Fruit fly (Drosophila melanogaster) whole organism: ENCODE data around the gene chinmo.

Experiments
- CG8478 ChIP-seq: fragments of >200 bp; optimal IDR thresholded peaks from 2 replicates; lab custom pipeline; 2018; ENCODE audit warnings: inconsistent platforms
- Dll ChIP-seq: fragments of >200 bp; optimal IDR thresholded peaks from 2 replicates; lab custom pipeline; 2017
- EcR ChIP-seq, 2 experiments: fragments of >200 bp; optimal IDR thresholded peaks; 2 replicates each; lab custom pipeline; 2017; ENCODE audit warnings: missing biosample characterization in 2 of 2, missing genetic modification characterization in 2 of 2, missing genetic modification reagents in 2 of 2
- pan ChIP-seq: fragments of >200 bp; optimal IDR thresholded peaks from 2 replicates; lab custom pipeline; 2017
- psq ChIP-seq: fragments of >200 bp; optimal IDR thresholded peaks from 2 replicates; lab custom pipeline; 2017
- usp ChIP-seq: fragments of >200 bp; optimal IDR thresholded peaks from 2 replicates; lab custom pipeline; 2017; ENCODE audit warnings: missing biosample characterization, missing genetic modification characterization, mixed read lengths

The chinmo gene

dm6 chr2L:1672111-1672718 lies 21.2 kb downstream of the chinmo start:
- TF ChIP-seq pan (lab: Kevin White, UChicago) (no peak), EcR (GFP tag; optimal IDR thresholded peaks at IDR 0.05; lab: Kevin White, UChicago) (no peak), Dll (no peak), CG8478 (no peak), psq (no peak), usp (GFP tag; lab: Kevin White, UChicago) (no peak)

DNA sequence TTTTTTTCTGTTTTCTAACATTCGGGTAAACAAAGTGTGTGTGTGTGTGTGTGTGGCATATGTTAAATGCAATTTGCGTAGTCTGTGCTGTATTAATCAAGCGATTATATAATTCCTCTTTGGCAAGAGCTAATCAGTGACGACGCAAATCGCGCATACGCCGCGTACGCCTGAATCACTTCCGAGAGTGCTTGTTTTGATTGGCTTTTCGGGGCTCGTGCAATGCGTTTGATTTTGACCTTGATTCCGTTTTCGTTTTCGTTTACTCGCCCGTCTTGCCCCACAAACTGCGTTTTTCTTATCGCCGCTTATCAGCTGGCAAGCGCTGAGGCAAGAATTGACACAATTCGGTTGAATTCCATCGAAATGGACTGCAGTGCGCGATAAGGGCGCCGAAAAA lies 41.8 kb downstream of the chinmo start:
- TF ChIP-seq usp (GFP tag; lab: Kevin White, UChicago) (no peak), Dll (no peak), pan (lab: Kevin White, UChicago) (no peak), EcR (GFP tag; optimal IDR thresholded peaks at IDR 0.05; lab: Kevin White, UChicago) (no peak), CG8478 (no peak), psq (no peak)

DNA sequence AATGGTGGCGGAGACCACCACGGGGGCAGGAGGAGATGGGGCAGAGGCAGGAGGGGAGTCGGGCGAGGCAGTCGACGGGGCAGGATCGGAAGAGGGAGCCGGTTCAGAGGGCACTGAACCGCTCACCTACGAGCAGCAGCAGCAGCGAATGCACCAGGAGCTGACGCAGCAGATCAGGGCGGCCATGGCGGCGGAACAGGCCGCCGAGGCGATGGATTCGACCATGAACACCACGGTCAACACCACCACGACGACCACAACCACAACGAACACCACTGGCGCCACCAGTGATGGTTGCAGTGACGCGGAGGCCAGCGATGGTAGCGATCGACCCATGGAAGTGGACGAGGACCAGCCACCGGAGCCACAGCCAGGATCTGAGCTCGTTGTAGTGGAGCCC lies 45.2 kb downstream of the chinmo start:
- TF ChIP-seq pan (lab: Kevin White, UChicago) (no peak), psq (no peak), Dll (no peak), usp (GFP tag; lab: Kevin White, UChicago) (no peak), CG8478 (no peak), EcR (GFP tag; optimal IDR thresholded peaks at IDR 0.05; lab: Kevin White, UChicago) (no peak)

- TF ChIP-seq CG8478 (no peak), usp (GFP tag; lab: Kevin White, UChicago) (no peak), psq (no peak), pan (lab: Kevin White, UChicago) (no peak), Dll (no peak), EcR (GFP tag; optimal IDR thresholded peaks at IDR 0.05; lab: Kevin White, UChicago) (no peak)
Measured at dm6 chr2L:1704746-1705145, 53.7 kb downstream of the chinmo start, which contains the start of gene cpb. Gene cpb (plus strand): TSS chr2L:1704902.

DNA sequence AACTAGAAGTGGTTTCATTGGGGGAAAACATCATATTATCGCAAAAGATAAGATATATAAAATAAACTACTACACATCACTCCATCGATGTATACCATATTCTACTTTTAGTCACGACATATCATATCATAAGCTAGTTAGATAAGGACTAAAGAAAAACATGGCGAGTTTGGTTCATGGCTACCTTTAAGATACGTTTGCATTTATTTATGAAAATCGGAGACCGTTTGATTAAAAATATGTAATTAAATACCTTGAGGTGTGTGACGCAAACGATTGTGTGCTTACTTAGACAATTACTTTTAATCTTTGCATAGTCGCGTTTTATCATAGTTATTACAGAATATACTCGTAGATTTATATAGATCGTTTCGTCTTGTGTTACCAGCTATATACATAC lies 55.9 kb downstream of the chinmo start:
- TF ChIP-seq Dll (no peak), psq (no peak), EcR (GFP tag; optimal IDR thresholded peaks at IDR 0.05; lab: Kevin White, UChicago) (no peak), pan (lab: Kevin White, UChicago) (no peak), CG8478 (no peak), usp (GFP tag; lab: Kevin White, UChicago) (no peak)

DNA sequence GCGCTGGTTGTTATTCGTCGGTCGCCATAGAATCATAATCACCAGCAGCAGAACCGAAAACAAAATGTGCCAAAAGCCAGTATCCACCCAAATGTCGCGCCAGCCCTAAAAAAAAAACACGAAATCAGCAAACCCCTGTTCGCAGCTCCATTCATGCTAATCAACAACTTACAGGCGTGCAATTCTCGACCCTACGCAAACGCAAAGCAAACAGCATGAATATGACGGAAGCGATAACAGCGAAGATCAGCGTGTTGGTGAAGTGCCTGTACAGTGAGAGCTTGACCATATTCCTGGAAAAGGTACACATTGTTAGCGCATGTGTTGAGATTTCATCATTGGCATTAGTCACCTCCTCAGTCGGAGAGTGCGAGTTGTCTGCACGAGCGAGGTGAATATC lies 57.1 kb downstream of the chinmo start:
- TF ChIP-seq EcR (GFP tag; optimal IDR thresholded peaks at IDR 0.05; lab: Kevin White, UChicago): no peak
- no peak for TF ChIP-seq psq
- TF ChIP-seq usp (GFP tag; lab: Kevin White, UChicago): no peak
- no peak for TF ChIP-seq pan (lab: Kevin White, UChicago)
- TF ChIP-seq Dll: no peak
- no peak for TF ChIP-seq CG8478

DNA sequence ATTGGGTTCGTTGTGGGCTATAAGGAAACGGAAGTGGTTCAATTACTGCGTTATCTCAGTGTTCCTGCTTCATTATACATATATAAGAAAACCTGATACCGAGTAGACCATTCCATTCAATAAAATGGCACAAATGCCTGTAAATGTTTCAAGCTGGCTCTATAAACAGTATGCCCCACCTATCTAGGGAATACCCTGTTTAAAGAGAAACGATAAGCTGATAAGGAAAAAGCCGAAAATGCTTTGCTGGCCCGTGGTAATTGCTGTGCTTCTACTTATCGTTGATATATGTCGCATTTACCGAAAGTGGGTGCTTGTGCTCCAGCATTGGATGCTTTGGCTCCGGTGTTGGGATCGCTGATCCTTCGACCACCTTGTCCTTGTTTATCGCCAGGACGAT lies 58.3 kb downstream of the chinmo start:
- no peak for TF ChIP-seq usp (GFP tag; lab: Kevin White, UChicago)
- no peak for TF ChIP-seq EcR (GFP tag; optimal IDR thresholded peaks at IDR 0.05; lab: Kevin White, UChicago)
- no peak for TF ChIP-seq psq
- no peak for TF ChIP-seq CG8478

DNA sequence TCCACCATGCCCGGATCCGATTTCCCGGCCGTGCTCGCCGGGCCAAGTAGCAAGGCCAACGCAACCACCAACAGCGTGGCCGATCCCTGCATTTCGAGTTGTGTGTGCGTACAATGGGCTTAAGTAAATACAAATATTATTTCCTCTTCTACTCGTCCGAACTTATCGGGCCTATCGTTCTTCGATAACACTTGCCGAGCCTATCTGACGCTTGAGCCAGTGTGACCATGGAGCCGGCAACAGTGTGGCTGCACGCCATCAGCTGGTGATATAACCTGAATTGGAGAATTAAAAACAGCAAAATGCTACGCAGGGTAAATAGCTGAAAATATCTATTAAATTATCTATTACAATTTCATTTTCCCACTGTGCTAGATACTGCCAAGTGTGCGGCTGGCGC lies 59.2 kb downstream of the chinmo start, which contains the start of the genes CG17660 and mRpL48:
Gene CG17660, minus strand, starts transcription at position 198 of the 400 bp plus-strand sequence.
Gene mRpL48, plus strand, starts transcription at position 239 of the 400 bp plus-strand sequence.
- TF ChIP-seq CG8478 (no peak), pan (lab: Kevin White, UChicago) (no peak), usp (GFP tag; lab: Kevin White, UChicago) (no peak), psq (no peak)

DNA sequence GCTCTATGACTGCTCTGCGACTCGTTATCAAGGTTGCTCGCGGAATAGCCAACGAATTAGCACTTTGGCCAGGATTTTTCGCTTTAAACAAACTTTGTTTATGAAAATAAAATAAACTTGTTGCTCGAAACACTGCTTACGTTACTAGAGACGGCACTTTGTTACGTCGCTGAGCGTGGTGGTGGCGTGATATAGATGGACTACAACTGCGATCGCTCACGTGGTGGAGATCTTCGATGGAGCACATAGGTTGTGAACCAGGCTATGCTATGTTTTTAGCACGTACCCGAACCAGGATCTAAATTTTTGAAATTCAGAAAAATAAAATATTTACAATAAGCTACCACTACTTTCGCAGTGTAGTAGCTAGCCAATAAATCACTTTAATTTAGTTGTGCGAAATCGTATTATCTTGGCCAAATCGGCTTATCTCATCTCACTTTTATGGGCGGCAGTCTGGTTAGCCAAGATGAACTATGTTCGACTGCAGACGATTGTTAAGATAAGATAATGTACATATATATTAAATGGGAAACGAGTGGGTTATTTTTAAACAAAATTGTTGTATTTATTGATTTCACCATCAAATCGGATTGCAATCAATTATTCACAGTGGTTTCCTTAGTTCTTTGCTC lies 64.8 kb downstream of the chinmo start, which contains the start of gene frtz:
Gene frtz, minus strand, starts transcription at position 153 of the 635 bp plus-strand sequence.
- no peak for TF ChIP-seq pan (lab: Kevin White, UChicago)
- TF ChIP-seq Dll: no peak
- TF ChIP-seq usp (GFP tag; lab: Kevin White, UChicago): no peak
- no peak for TF ChIP-seq CG8478
- TF ChIP-seq psq: no peak
- TF ChIP-seq EcR (GFP tag; optimal IDR thresholded peaks at IDR 0.05; lab: Kevin White, UChicago): no peak

DNA sequence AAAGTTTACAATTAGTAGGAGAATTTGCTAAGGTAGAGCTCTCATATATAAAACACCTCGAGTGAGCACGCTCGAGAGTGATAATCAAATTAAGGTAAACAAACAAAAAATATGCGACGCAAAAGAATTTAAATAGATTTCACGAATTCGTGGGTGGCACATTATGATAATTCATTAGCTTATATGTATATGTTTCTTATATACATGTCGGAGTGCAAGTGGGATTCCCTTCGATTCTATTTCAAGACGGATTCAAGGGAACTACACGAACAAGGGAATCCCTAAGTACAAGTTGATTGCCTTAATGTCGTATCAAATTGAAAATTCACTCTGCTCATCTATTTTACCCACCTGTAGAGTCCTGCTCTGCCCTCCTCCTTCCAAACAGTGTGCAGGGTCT lies 66.2 kb downstream of the chinmo start:
- no peak for TF ChIP-seq psq
- no peak for TF ChIP-seq Dll
- TF ChIP-seq usp (GFP tag; lab: Kevin White, UChicago): no peak
- no peak for TF ChIP-seq pan (lab: Kevin White, UChicago)
- no peak for TF ChIP-seq CG8478
- no peak for TF ChIP-seq EcR (GFP tag; optimal IDR thresholded peaks at IDR 0.05; lab: Kevin White, UChicago)

DNA sequence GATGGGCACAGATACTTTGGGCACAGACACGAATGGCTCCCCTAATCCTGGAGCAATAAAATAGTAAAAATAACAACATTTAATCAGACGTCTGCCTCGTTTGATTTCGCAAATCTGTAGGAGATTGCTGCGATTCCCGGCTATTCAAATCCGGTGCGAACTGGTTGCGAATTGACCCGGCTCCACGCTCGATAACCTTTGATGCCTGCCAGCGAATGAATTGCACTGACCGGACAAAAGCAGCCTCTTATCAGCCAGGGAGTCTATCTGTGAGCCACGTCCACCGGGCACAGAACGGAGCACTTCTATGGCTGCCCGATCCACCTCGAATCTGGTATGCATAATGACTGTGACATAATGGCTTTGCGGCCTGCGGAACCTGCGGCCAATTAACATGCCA lies 68.9 kb downstream of the chinmo start:
- TF ChIP-seq pan (lab: Kevin White, UChicago) (no peak), psq (no peak), usp (GFP tag; lab: Kevin White, UChicago) (no peak), EcR (GFP tag; optimal IDR thresholded peaks at IDR 0.05; lab: Kevin White, UChicago) (no peak), Dll (no peak), CG8478 (no peak)

- TF ChIP-seq pan (lab: Kevin White, UChicago): no peak
- TF ChIP-seq CG8478: no peak
- no peak for TF ChIP-seq usp (GFP tag; lab: Kevin White, UChicago)
- TF ChIP-seq EcR (GFP tag; optimal IDR thresholded peaks at IDR 0.05; lab: Kevin White, UChicago): no peak
- no peak for TF ChIP-seq Dll
- TF ChIP-seq psq: no peak
Measured at dm6 chr2L:1720846-1721506, 69.9 kb downstream of the chinmo start.
